Worm (Caenorhabditis elegans) whole organism, young adult: ENCODE measurements around the gene smim-14.

Source experiments
- B0261.1 ChIP-seq: sonication (generic microtip); optimal IDR thresholded peaks from 2 replicates; lab custom pipeline; 2016; ENCODE audit warnings: mild to moderate bottlenecking, missing genetic modification characterization, moderate library complexity, missing compliant biosample characterization
- B0336.3 ChIP-seq: fragments of 200-800 bp; sonication (Bioruptor generic); IDR thresholded peaks from 2 replicates; pipeline ENCODE4 v1.3.6; 2022; ENCODE audit warnings: missing genetic modification characterization, missing compliant biosample characterization
- F23B12.7 ChIP-seq: sonication (generic microtip); optimal IDR thresholded peaks from 2 replicates; lab custom pipeline; 2017; ENCODE audit warnings: missing genetic modification characterization, mild to moderate bottlenecking, missing compliant biosample characterization, antibody characterized with exemption, moderate library complexity; ENCODE audit not compliant: insufficient read depth
- F33H1.4 ChIP-seq: fragments of 200-800 bp; sonication (Bioruptor generic); IDR thresholded peaks from 2 replicates; pipeline ENCODE4 v1.3.6; 2022; ENCODE audit warnings: missing genetic modification reagents, missing genetic modification characterization, missing compliant biosample characterization
- K12H6.12 ChIP-seq: fragments of 200-800 bp; sonication (Bioruptor generic); optimal IDR thresholded peaks from 2 replicates; lab custom pipeline; 2018; ENCODE audit warnings: mild to moderate bottlenecking, missing genetic modification characterization, missing compliant biosample characterization
- T07F8.4 ChIP-seq: sonication (generic microtip); optimal IDR thresholded peaks from 2 replicates; lab custom pipeline; 2016; ENCODE audit warnings: mild to moderate bottlenecking, missing genetic modification characterization, moderate library complexity, missing compliant biosample characterization
- Y67H2A.10 ChIP-seq: fragments of 200-800 bp; sonication (Bioruptor generic); conservative IDR thresholded peaks from 2 replicates; pipeline ENCODE4 v1.3.6; 2022; ENCODE audit warnings: missing genetic modification reagents, missing genetic modification characterization, missing compliant biosample characterization
- aptf-2 ChIP-seq: fragments of 200-800 bp; sonication (Bioruptor generic); conservative IDR thresholded peaks from 2 replicates; pipeline ENCODE4 v1.3.6; 2022; ENCODE audit warnings: missing genetic modification reagents, missing genetic modification characterization, missing compliant biosample characterization
- attf-3 ChIP-seq: fragments of 200-800 bp; sonication (Bioruptor generic); conservative IDR thresholded peaks from 2 replicates; pipeline ENCODE4 v1.3.6; 2022; ENCODE audit warnings: missing genetic modification reagents, missing genetic modification characterization, missing compliant biosample characterization
- attf-6 ChIP-seq: fragments of 200-800 bp; sonication (Bioruptor generic); IDR thresholded peaks from 2 replicates; pipeline ENCODE4 v1.3.6; 2022; ENCODE audit warnings: missing genetic modification reagents, missing genetic modification characterization, missing compliant biosample characterization
- ccch-3 ChIP-seq: fragments of 200-800 bp; sonication (Bioruptor generic); optimal IDR thresholded peaks from 2 replicates; lab custom pipeline; 2018; ENCODE audit warnings: mild to moderate bottlenecking, missing genetic modification characterization, missing compliant biosample characterization
- ceh-100 ChIP-seq: fragments of 200-800 bp; sonication (Bioruptor generic); IDR thresholded peaks from 2 replicates; pipeline ENCODE4 v1.3.6; 2022; ENCODE audit warnings: missing genetic modification reagents, missing genetic modification characterization, missing compliant biosample characterization
- ceh-91 ChIP-seq: fragments of 200-800 bp; sonication (Bioruptor generic); IDR thresholded peaks from 2 replicates; pipeline ENCODE4 v1.3.6; 2022; ENCODE audit warnings: missing genetic modification reagents, missing genetic modification characterization, missing compliant biosample characterization
- die-1 ChIP-seq: sonication (generic microtip); optimal IDR thresholded peaks from 2 replicates; lab custom pipeline; 2016; ENCODE audit warnings: missing genotype, mild to moderate bottlenecking, missing genetic modification characterization, missing compliant biosample characterization
- dpff-1 ChIP-seq: sonication (generic microtip); optimal IDR thresholded peaks from 2 replicates; lab custom pipeline; 2017; ENCODE audit warnings: mild to moderate bottlenecking, missing genetic modification characterization, missing compliant biosample characterization
- egl-44 ChIP-seq: fragments of 200-800 bp; sonication (Bioruptor generic); IDR thresholded peaks from 2 replicates; pipeline ENCODE4 v1.3.6; 2022; ENCODE audit warnings: missing genetic modification reagents, missing genetic modification characterization, missing compliant biosample characterization
- hlh-12 ChIP-seq: sonication (generic microtip); optimal IDR thresholded peaks from 2 replicates; lab custom pipeline; 2016; ENCODE audit warnings: missing genetic modification characterization, missing compliant biosample characterization
- hmg-1.2 ChIP-seq: fragments of 200-800 bp; sonication (Bioruptor generic); IDR thresholded peaks from 2 replicates; pipeline ENCODE4 v1.3.6; 2022; ENCODE audit warnings: missing genetic modification reagents, missing genetic modification characterization, missing compliant biosample characterization
- hsf-1 ChIP-seq: fragments of 200-800 bp; sonication (Bioruptor generic); IDR thresholded peaks from 2 replicates; pipeline ENCODE4 v1.3.6; 2022; ENCODE audit warnings: missing genetic modification reagents, missing genetic modification characterization, missing compliant biosample characterization
- lin-26 ChIP-seq: fragments of 200-800 bp; sonication (Bioruptor generic); IDR thresholded peaks from 2 replicates; pipeline ENCODE4 v1.3.6; 2022; ENCODE audit warnings: missing genetic modification reagents, missing genetic modification characterization, missing compliant biosample characterization
- nfya-2 ChIP-seq: fragments of 200-800 bp; sonication (Bioruptor generic); IDR thresholded peaks from 2 replicates; pipeline ENCODE4 v1.3.6; 2022; ENCODE audit warnings: missing genetic modification reagents, missing genetic modification characterization, missing compliant biosample characterization
- nfyb-1 ChIP-seq: fragments of 200-800 bp; sonication (Bioruptor generic); IDR thresholded peaks from 2 replicates; pipeline ENCODE4 v1.3.6; 2022; ENCODE audit warnings: missing genetic modification reagents, missing genetic modification characterization, missing compliant biosample characterization
- rcor-1 ChIP-seq: fragments of 200-800 bp; sonication (Bioruptor generic); IDR thresholded peaks from 2 replicates; pipeline ENCODE4 v1.3.6; 2022; ENCODE audit warnings: missing genetic modification reagents, missing genetic modification characterization, missing compliant biosample characterization
- repo-1 ChIP-seq: sonication (generic microtip); optimal IDR thresholded peaks from 2 replicates; lab custom pipeline; 2017; ENCODE audit warnings: mild to moderate bottlenecking, missing genetic modification characterization, missing compliant biosample characterization
- snpc-4 ChIP-seq, 5 experiments: fragments of 150-350 bp in 1 of 5; sonication (generic microtip) in 4 of 5; optimal IDR thresholded peaks; 2 replicates each; lab custom pipeline; 2014 to 2018; ENCODE audit warnings: missing genetic modification characterization in 5 of 5, missing biosample characterization in 3 of 5, antibody characterized with exemption in 2 of 5, mild to moderate bottlenecking in 2 of 5, missing compliant biosample characterization in 2 of 5, missing genotype in 2 of 5, moderate library complexity in 2 of 5, missing genetic modification reagents in 1 of 5
- sptf-2 ChIP-seq: fragments of 200-800 bp; sonication (Bioruptor generic); optimal IDR thresholded peaks from 2 replicates; lab custom pipeline; 2018; ENCODE audit warnings: mild to moderate bottlenecking, missing genetic modification characterization, missing compliant biosample characterization
- tlf-1 ChIP-seq: fragments of 200-800 bp; sonication (Bioruptor generic); optimal IDR thresholded peaks from 2 replicates; lab custom pipeline; 2018; ENCODE audit warnings: mild to moderate bottlenecking, missing genetic modification characterization, missing compliant biosample characterization
- unc-62 ChIP-seq: fragments of 150-350 bp; optimal IDR thresholded peaks from 2 replicates; lab custom pipeline; 2014; ENCODE audit warnings: missing biosample characterization, missing genetic modification reagents, missing genetic modification characterization
- xnd-1 ChIP-seq: sonication (generic microtip); optimal IDR thresholded peaks from 2 replicates; lab custom pipeline; 2016; ENCODE audit warnings: missing genotype, missing genetic modification reagents, missing genetic modification characterization, missing compliant biosample characterization
- zfh-2 ChIP-seq: fragments of 200-800 bp; sonication (Bioruptor generic); conservative IDR thresholded peaks from 2 replicates; pipeline ENCODE4 v1.3.6; 2022; ENCODE audit warnings: missing genetic modification reagents, missing genetic modification characterization, missing compliant biosample characterization
- ztf-22 ChIP-seq: fragments of 200-800 bp; sonication (Bioruptor generic); optimal IDR thresholded peaks from 2 replicates; lab custom pipeline; 2018; ENCODE audit warnings: mild to moderate bottlenecking, missing genetic modification characterization, moderate library complexity, missing compliant biosample characterization

The smim-14 gene

ce11 chrIII:3499850-3500249 is 30.3 kb upstream of the smim-14 start (continued):
- 0 out of 2 replicates have a peak, but pooled peaks have one; percentile 28 for TF ChIP-seq F33H1.4

ce11 chrIII:3498957-3499356 is 29.4 kb upstream of the smim-14 start, which contains the start of gene M01F1.9:
Gene M01F1.9, minus strand, starts transcription at chrIII:3499057.
- TF ChIP-seq F23B12.7 (tag; lab: Kevin White, UChicago) = no peak
- TF ChIP-seq dpff-1 = no peak
- no peak for TF ChIP-seq snpc-4 (GFP tag; optimal IDR thresholded peaks at IDR 0.05; lab: Kevin White, UChicago)
- TF ChIP-seq snpc-4 (tag; optimal IDR thresholded peaks at IDR 0.05; lab: Kevin White, UChicago) = no peak
- TF ChIP-seq attf-3 (GFP tag; lab: Robert Waterston, UW) = no peak
- no peak for TF ChIP-seq sptf-2
- no peak for TF ChIP-seq ceh-91 (GFP tag; lab: Robert Waterston, UW)
- no peak for TF ChIP-seq T07F8.4 (tag; lab: Kevin White, UChicago)
- TF ChIP-seq ztf-22 (GFP tag; lab: Kevin White, UChicago) = no peak
- TF ChIP-seq ceh-100 (GFP tag; lab: Robert Waterston, UW) = no peak

- no peak for TF ChIP-seq rcor-1 (GFP tag; lab: Robert Waterston, UW)
- TF ChIP-seq nfya-2 (GFP tag; lab: Robert Waterston, UW) = no peak
- no peak for TF ChIP-seq B0261.1 (tag; lab: Kevin White, UChicago)
- no peak for TF ChIP-seq repo-1 (tag; lab: Kevin White, UChicago)
- no peak for TF ChIP-seq die-1 (tag; lab: Kevin White, UChicago)
- TF ChIP-seq hsf-1 (GFP tag; lab: Robert Waterston, UW) = no peak
- TF ChIP-seq nfyb-1 (GFP tag; lab: Robert Waterston, UW) = no peak
- no peak for TF ChIP-seq xnd-1 (tag; lab: Kevin White, UChicago)
These were observed 23.6 kb upstream of the smim-14 start, which contains the start of gene gly-14 for ce11 chrIII:3493138-3493537. Gene gly-14, minus strand, starts transcription at chrIII:3493238.

- TF ChIP-seq ccch-3 (GFP tag; lab: Kevin White, UChicago) (no peak), K12H6.12 (tag; lab: Kevin White, UChicago) (no peak), hmg-1.2 (GFP tag; lab: Robert Waterston, UW) (peak; percentile 65), attf-6 (no peak), hlh-12 (tag; lab: Kevin White, UChicago) (no peak), die-1 (tag; lab: Kevin White, UChicago) (no peak), ztf-22 (GFP tag; lab: Kevin White, UChicago) (no peak), tlf-1 (GFP tag; lab: Kevin White, UChicago) (no peak)
These were observed 18.7 kb upstream of the smim-14 start, which contains the start of gene C34C12.7 for ce11 chrIII:3488224-3488623. Gene C34C12.7, minus strand, starts transcription at chrIII:3488341.

ce11 chrIII:3487133-3487532 is 17.6 kb upstream of the smim-14 start:
- TF ChIP-seq aptf-2 (GFP tag; lab: Robert Waterston, UW) (no peak), egl-44 (GFP tag; lab: Robert Waterston, UW) (no peak), die-1 (tag; lab: Kevin White, UChicago) (no peak), unc-62 (GFP tag; lab: Kevin White, UChicago) (no peak), hlh-12 (tag; lab: Kevin White, UChicago) (no peak), lin-26 (GFP tag; lab: Robert Waterston, UW) (no peak), B0336.3 (GFP tag; lab: Robert Waterston, UW) (no peak), Y67H2A.10 (GFP tag; lab: Robert Waterston, UW) (no peak), zfh-2 (no peak)
